Fruit fly (Drosophila melanogaster): ENCODE data around the gene Adh.
A peak's percentile ranks its signal among the peaks of the same experiment; 100 is the strongest.

Gene Adh

DNA sequence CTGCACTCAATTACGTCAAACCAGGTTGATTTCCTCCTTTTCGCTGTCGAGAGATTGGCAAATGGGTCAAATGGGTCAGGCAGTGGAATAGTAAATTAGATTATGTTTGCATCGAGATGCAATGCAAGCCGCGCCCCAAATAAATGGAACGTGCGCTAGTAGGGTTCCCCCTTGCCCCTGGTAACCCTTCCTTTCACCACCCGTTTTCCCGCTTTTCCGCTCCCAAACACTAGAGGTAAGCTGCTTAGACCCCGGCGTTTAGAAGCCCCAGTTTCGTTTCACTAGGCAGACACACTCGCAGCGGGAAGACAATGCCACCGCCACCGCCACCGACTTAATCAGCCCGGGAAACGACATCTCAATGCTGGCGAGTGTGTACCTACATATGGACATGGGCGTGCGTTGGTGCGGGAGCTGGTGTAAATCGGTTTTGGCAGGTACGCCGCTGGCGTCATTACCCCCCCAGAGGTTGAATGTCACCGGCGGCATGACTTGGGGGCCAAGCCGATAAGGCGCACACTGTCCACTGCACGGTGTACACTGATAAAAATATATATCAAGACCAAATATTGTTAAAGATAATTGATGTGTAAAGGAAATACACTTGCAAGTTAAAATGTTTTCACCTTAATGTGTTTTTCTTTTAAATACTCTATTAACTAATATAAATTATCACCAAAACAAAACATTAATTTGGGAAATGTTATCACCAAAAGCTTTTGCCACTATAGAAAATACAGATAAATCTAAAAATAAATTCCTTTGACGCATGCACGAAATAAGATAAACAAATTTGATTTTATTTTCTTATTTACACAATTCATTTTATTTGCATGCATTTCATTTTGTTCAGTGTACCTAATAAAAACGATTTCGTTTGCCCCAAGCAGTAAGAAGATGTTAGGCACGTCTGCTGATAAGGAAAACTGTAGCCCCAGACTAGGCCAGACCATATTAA, 2.1 kb upstream of the Adh start:
- no peak for TF ChIP-seq bab1 (GFP tag; optimal IDR thresholded peaks at IDR 0.05)
- TF ChIP-seq ovo (GFP tag; optimal IDR thresholded peaks at IDR 0.05) = peak; percentile 10
- peak; percentile 58 for TF ChIP-seq tj (GFP tag; optimal IDR thresholded peaks at IDR 0.05)
- TF ChIP-seq Mnt (GFP tag; optimal IDR thresholded peaks at IDR 0.05) = no peak
- peak; percentile 70 for TF ChIP-seq CG14711 (tag; optimal IDR thresholded peaks at IDR 0.05)
- TF ChIP-seq cic (GFP tag; optimal IDR thresholded peaks at IDR 0.05) = peak; percentile 6
- TF ChIP-seq cnc (optimal IDR thresholded peaks at IDR 0.05) = no peak
- TF ChIP-seq CG33017 (tag; optimal IDR thresholded peaks at IDR 0.05) = peak; percentile 68
- no peak for TF ChIP-seq Hr96 (GFP tag; optimal IDR thresholded peaks at IDR 0.05)
- TF ChIP-seq kay (GFP tag; ENCODE audit: borderline replicate concordance) = no peak
- peak; percentile 58 for TF ChIP-seq pad (GFP tag; optimal IDR thresholded peaks at IDR 0.05)
- TF ChIP-seq CG7101 (tag; optimal IDR thresholded peaks at IDR 0.05) = peak; percentile 86
- TF ChIP-seq toe (GFP tag; optimal IDR thresholded peaks at IDR 0.05) = no peak
- peak; percentile 67 for TF ChIP-seq CG7045 (GFP tag; optimal IDR thresholded peaks at IDR 0.05)
- TF ChIP-seq Clk (GFP tag; optimal IDR thresholded peaks at IDR 0.05) = peak; percentile 48
- peak; percentile 24 for TF ChIP-seq Crg-1 (GFP tag; optimal IDR thresholded peaks at IDR 0.05)
- TF ChIP-seq CG1620 (GFP tag; optimal IDR thresholded peaks at IDR 0.05) = peak; percentile 49
- peak; percentile 89 for TF ChIP-seq CG11617 (GFP tag; optimal IDR thresholded peaks at IDR 0.05)
- peak; percentile 71 for TF ChIP-seq CG5204 (GFP tag; optimal IDR thresholded peaks at IDR 0.05)
- peak; percentile 68 for TF ChIP-seq CG12768 (GFP tag; optimal IDR thresholded peaks at IDR 0.05)

DNA sequence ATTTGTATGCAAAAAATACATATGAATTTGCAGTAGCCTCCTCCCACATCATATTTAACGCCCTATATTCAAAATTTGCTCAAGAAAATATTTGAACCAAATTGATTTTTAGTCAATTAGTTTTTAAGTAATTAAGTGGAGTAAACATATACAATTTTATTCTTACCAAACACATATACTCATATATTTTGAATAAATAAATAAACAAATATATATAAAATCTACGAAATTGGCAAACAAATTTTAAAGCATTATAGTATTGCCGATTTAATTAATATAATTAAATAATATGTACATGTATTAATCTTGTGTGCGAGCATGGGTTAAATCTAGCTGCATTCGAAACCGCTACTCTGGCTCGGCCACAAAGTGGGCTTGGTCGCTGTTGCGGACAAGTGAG, 908 bp upstream of the Adh start:
- TF ChIP-seq cnc (optimal IDR thresholded peaks at IDR 0.05) = no peak
- no peak for TF ChIP-seq CG5204 (GFP tag; optimal IDR thresholded peaks at IDR 0.05)
- TF ChIP-seq CG7045 (GFP tag; optimal IDR thresholded peaks at IDR 0.05) = peak; percentile 19
- peak; percentile 88 for TF ChIP-seq CG7101 (tag; optimal IDR thresholded peaks at IDR 0.05)
- peak; percentile 49 for TF ChIP-seq bab1 (GFP tag; optimal IDR thresholded peaks at IDR 0.05)
- peak; percentile 87 for TF ChIP-seq CG14711 (tag; optimal IDR thresholded peaks at IDR 0.05)
- TF ChIP-seq CG33017 (tag; optimal IDR thresholded peaks at IDR 0.05) = peak; percentile 92

DNA sequence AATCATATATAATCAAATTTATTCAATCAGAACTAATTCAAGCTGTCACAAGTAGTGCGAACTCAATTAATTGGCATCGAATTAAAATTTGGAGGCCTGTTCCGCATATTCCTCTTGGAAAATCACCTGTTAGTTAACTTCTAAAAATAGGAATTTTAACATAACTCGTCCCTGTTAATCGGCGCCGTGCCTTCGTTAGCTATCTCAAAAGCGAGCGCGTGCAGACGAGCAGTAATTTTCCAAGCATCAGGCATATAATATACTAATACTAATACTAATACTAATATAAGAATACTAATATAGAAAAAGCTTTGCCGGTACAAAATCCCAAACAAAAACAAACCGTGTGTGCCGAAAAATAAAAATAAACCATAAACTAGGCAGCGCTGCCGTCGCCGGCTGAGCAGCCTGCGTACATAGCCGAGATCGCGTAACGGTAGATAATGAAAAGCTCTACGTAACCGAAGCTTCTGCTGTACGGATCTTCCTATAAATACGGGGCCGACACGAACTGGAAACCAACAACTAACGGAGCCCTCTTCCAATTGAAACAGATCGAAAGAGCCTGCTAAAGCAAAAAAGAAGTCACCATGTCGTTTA, 497 bp downstream of the Adh start:
- TF ChIP-seq CG1620 (GFP tag; optimal IDR thresholded peaks at IDR 0.05) (no peak), cic (GFP tag; optimal IDR thresholded peaks at IDR 0.05) (no peak), ovo (GFP tag; optimal IDR thresholded peaks at IDR 0.05) (peak; percentile 56), CG33017 (tag; optimal IDR thresholded peaks at IDR 0.05) (peak; percentile 3)

DNA sequence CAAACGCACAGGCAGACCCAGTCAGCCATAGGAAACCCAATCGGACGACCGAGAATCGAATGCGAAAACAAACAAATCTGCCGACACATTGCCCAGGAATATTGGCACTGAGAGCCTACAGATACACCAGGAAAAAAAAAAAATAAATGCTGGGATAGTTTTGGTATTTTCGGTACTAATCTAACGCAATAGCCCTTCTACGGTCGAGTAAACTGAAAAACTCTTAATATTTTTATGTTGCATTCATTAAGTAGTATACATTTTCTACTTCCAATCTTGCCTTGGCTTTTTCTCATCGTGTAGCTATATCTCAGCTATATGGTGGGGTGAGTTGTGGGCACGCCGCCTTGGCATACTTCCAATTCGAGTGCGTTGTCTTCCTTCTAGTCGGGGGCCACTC, 4.2 kb downstream of the Adh start:
- no peak for TF ChIP-seq cnc (optimal IDR thresholded peaks at IDR 0.05)
- no peak for TF ChIP-seq Mnt (GFP tag; optimal IDR thresholded peaks at IDR 0.05)
- no peak for TF ChIP-seq CG1620 (GFP tag; optimal IDR thresholded peaks at IDR 0.05)
- no peak for TF ChIP-seq CG7045 (GFP tag; optimal IDR thresholded peaks at IDR 0.05)
- no peak for TF ChIP-seq bab1 (GFP tag; optimal IDR thresholded peaks at IDR 0.05)
- no peak for TF ChIP-seq CG33017 (tag; optimal IDR thresholded peaks at IDR 0.05)
- no peak for TF ChIP-seq Clk (GFP tag; optimal IDR thresholded peaks at IDR 0.05)
- TF ChIP-seq CG12768 (GFP tag; optimal IDR thresholded peaks at IDR 0.05) = no peak
- no peak for TF ChIP-seq kay (GFP tag; ENCODE audit: borderline replicate concordance)
- no peak for TF ChIP-seq pad (GFP tag; optimal IDR thresholded peaks at IDR 0.05)
- no peak for TF ChIP-seq toe (GFP tag; optimal IDR thresholded peaks at IDR 0.05)
- TF ChIP-seq CG5204 (GFP tag; optimal IDR thresholded peaks at IDR 0.05) = no peak
- no peak for TF ChIP-seq CG11617 (GFP tag; optimal IDR thresholded peaks at IDR 0.05)
- TF ChIP-seq CG14711 (tag; optimal IDR thresholded peaks at IDR 0.05) = no peak
- TF ChIP-seq Crg-1 (GFP tag; optimal IDR thresholded peaks at IDR 0.05) = no peak
- TF ChIP-seq ovo (GFP tag; optimal IDR thresholded peaks at IDR 0.05) = no peak
- no peak for TF ChIP-seq CG7101 (tag; optimal IDR thresholded peaks at IDR 0.05)
- TF ChIP-seq Hr96 (GFP tag; optimal IDR thresholded peaks at IDR 0.05) = no peak
- TF ChIP-seq cic (GFP tag; optimal IDR thresholded peaks at IDR 0.05) = no peak
- TF ChIP-seq tj (GFP tag; optimal IDR thresholded peaks at IDR 0.05) = no peak

DNA sequence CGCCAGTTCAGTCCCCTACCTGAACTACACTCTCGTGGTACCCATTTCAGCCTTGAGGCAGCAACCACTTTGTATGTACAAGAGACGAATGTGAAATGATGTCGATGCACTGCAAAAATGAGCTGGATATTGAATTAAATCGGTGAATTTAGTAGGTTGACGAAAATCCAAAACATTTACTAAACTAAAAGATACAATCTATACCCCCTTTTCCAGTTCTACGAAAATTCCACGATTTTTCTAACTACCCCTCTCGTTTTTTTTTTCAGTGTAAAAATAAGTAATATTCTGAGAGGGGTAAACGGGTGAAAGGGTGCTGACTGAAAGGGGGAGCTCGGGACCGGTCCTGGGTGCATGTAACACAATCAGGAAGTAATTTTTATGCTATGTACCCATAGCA, 6.8 kb downstream of the Adh start:
- TF ChIP-seq CG7045 (GFP tag; optimal IDR thresholded peaks at IDR 0.05) = peak; percentile 29
- no peak for TF ChIP-seq tj (GFP tag; optimal IDR thresholded peaks at IDR 0.05)

DNA sequence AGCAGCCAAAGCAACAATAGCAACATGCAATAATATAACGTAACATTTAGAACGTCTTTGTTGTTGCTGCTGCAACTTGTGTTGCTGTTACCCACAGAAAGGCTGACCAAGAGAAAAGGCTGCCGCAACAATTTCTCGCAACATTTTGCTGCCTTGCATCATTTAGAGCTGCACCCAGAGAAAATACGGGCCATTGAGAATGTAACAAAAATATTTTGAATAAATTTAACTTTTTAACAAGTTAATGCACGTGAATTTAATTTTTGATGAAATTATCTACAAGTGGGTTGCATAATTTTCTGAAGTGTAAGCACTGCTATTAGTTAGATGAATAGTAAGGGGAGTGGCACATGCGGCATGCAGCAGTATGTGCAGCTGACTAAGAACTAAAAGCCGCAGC, 8.5 kb downstream of the Adh start:
- TF ChIP-seq CG33017 (tag; optimal IDR thresholded peaks at IDR 0.05) (no peak), CG12768 (GFP tag; optimal IDR thresholded peaks at IDR 0.05) (no peak), CG14711 (tag; optimal IDR thresholded peaks at IDR 0.05) (no peak), Mnt (GFP tag; optimal IDR thresholded peaks at IDR 0.05) (no peak), cnc (optimal IDR thresholded peaks at IDR 0.05) (no peak), Clk (GFP tag; optimal IDR thresholded peaks at IDR 0.05) (no peak), CG7101 (tag; optimal IDR thresholded peaks at IDR 0.05) (no peak), toe (GFP tag; optimal IDR thresholded peaks at IDR 0.05) (no peak), tj (GFP tag; optimal IDR thresholded peaks at IDR 0.05) (no peak), CG1620 (GFP tag; optimal IDR thresholded peaks at IDR 0.05) (no peak), ovo (GFP tag; optimal IDR thresholded peaks at IDR 0.05) (no peak), kay (GFP tag; ENCODE audit: borderline replicate concordance) (no peak), CG7045 (GFP tag; optimal IDR thresholded peaks at IDR 0.05) (no peak), CG11617 (GFP tag; optimal IDR thresholded peaks at IDR 0.05) (no peak), cic (GFP tag; optimal IDR thresholded peaks at IDR 0.05) (no peak), Hr96 (GFP tag; optimal IDR thresholded peaks at IDR 0.05) (no peak), pad (GFP tag; optimal IDR thresholded peaks at IDR 0.05) (no peak), bab1 (GFP tag; optimal IDR thresholded peaks at IDR 0.05) (no peak), CG5204 (GFP tag; optimal IDR thresholded peaks at IDR 0.05) (no peak), Crg-1 (GFP tag; optimal IDR thresholded peaks at IDR 0.05) (no peak)
